Fruit fly (Drosophila melanogaster) whole organism, adult: ENCODE data around the gene Blm.

Experiments
- CG11617 ChIP-seq: fragments of 200-800 bp; sonication (Bioruptor generic); optimal IDR thresholded peaks from 2 replicates; lab custom pipeline; 2017; ENCODE audit warnings: mild to moderate bottlenecking, missing biosample characterization, missing genetic modification reagents, missing genetic modification characterization
- CG12768 ChIP-seq: fragments of 200-800 bp; sonication (Bioruptor generic); optimal IDR thresholded peaks from 2 replicates; lab custom pipeline; 2017; ENCODE audit warnings: missing biosample characterization, missing genetic modification characterization, mild to moderate bottlenecking, moderate library complexity, missing genetic modification reagents
- CG14711 ChIP-seq: fragments of 200-800 bp; sonication (Bioruptor generic); optimal IDR thresholded peaks from 2 replicates; lab custom pipeline; 2018; ENCODE audit warnings: missing biosample characterization, mild to moderate bottlenecking, missing genetic modification characterization, moderate library complexity
- CG1620 ChIP-seq: fragments of 200-800 bp; sonication (Bioruptor generic); optimal IDR thresholded peaks from 2 replicates; lab custom pipeline; 2016; ENCODE audit warnings: missing biosample characterization, missing genetic modification characterization
- CG33017 ChIP-seq: fragments of 200-800 bp; sonication (Bioruptor generic); optimal IDR thresholded peaks from 2 replicates; lab custom pipeline; 2018; ENCODE audit warnings: missing biosample characterization, mild to moderate bottlenecking, missing genetic modification characterization, moderate library complexity
- CG5204 ChIP-seq: fragments of 200-800 bp; sonication (Bioruptor generic); optimal IDR thresholded peaks from 2 replicates; lab custom pipeline; 2016; ENCODE audit warnings: missing biosample characterization, missing genetic modification characterization
- CG7045 ChIP-seq: fragments of 200-800 bp; sonication (Bioruptor generic); optimal IDR thresholded peaks from 2 replicates; lab custom pipeline; 2017; ENCODE audit warnings: missing biosample characterization, mild to moderate bottlenecking, missing genetic modification characterization
- CG7101 ChIP-seq: fragments of 200-800 bp; sonication (Bioruptor generic); optimal IDR thresholded peaks from 2 replicates; lab custom pipeline; 2018; ENCODE audit warnings: missing biosample characterization, mild to moderate bottlenecking, missing genetic modification characterization, moderate library complexity
- Clk ChIP-seq: fragments of 200-800 bp; sonication (Bioruptor generic); optimal IDR thresholded peaks from 2 replicates; lab custom pipeline; 2017; ENCODE audit warnings: missing biosample characterization, missing genetic modification characterization
- Crg-1 ChIP-seq: fragments of 200-800 bp; sonication (Bioruptor generic); optimal IDR thresholded peaks from 2 replicates; lab custom pipeline; 2016; ENCODE audit warnings: missing biosample characterization, missing genetic modification characterization
- Hr96 ChIP-seq: fragments of 200-800 bp; sonication (Bioruptor generic); optimal IDR thresholded peaks from 2 replicates; lab custom pipeline; 2016; ENCODE audit warnings: missing biosample characterization, missing genetic modification characterization
- Mnt ChIP-seq: fragments of 200-800 bp; sonication (Bioruptor generic); optimal IDR thresholded peaks from 2 replicates; lab custom pipeline; 2016; ENCODE audit warnings: missing biosample characterization, mild to moderate bottlenecking, missing genetic modification characterization
- bab1 ChIP-seq: fragments of 200-800 bp; sonication (Bioruptor generic); optimal IDR thresholded peaks from 3 replicates; lab custom pipeline; 2019; ENCODE audit warnings: missing biosample characterization, mild to moderate bottlenecking, missing genetic modification characterization, moderate library complexity
- cic ChIP-seq: fragments of 200-800 bp; sonication (Bioruptor generic); optimal IDR thresholded peaks from 2 replicates; lab custom pipeline; 2017; ENCODE audit warnings: missing biosample characterization, mild to moderate bottlenecking, missing genetic modification characterization, moderate library complexity
- cnc ChIP-seq, 2 experiments: fragments of >200 bp; optimal IDR thresholded peaks; 2 replicates each; lab custom pipeline; 2017
- kay ChIP-seq: fragments of 200-800 bp; sonication (Bioruptor generic); peaks from one replicate; lab custom pipeline; 2016; ENCODE audit warnings: missing biosample characterization, missing genetic modification characterization, borderline replicate concordance
- ovo ChIP-seq: fragments of 200-800 bp; sonication (Bioruptor generic); optimal IDR thresholded peaks from 2 replicates; lab custom pipeline; 2016; ENCODE audit warnings: missing biosample characterization, missing genetic modification characterization
- pad ChIP-seq: fragments of 200-800 bp; sonication (Bioruptor generic); optimal IDR thresholded peaks from 3 replicates; lab custom pipeline; 2017; ENCODE audit warnings: missing biosample characterization, missing genetic modification characterization, mild to moderate bottlenecking, moderate library complexity, missing genetic modification reagents
- tj ChIP-seq: fragments of 200-800 bp; sonication (Bioruptor generic); optimal IDR thresholded peaks from 3 replicates; lab custom pipeline; 2017; ENCODE audit warnings: missing biosample characterization, mild to moderate bottlenecking, missing genetic modification characterization, moderate library complexity
- toe ChIP-seq: fragments of 200-800 bp; sonication (Bioruptor generic); optimal IDR thresholded peaks from 2 replicates; lab custom pipeline; 2016; ENCODE audit warnings: missing biosample characterization, missing genetic modification characterization

Gene Blm

dm6 chr3R:11778012-11778865 lies 36.7 kb upstream of the Blm start:
- TF ChIP-seq cnc (optimal IDR thresholded peaks at IDR 0.05; lab: Kevin White, UChicago) (no peak), CG14711 (tag; lab: Kevin White, UChicago) (peak; percentile 14), Mnt (GFP tag; lab: Kevin White, UChicago) (peak; percentile 89), CG5204 (GFP tag; lab: Kevin White, UChicago) (peak; percentile 85), Hr96 (GFP tag; lab: Kevin White, UChicago) (peak; percentile 79), bab1 (GFP tag; lab: Kevin White, UChicago) (peak; percentile 39), toe (peak; percentile 68), tj (GFP tag; lab: Kevin White, UChicago) (peak; percentile 76), CG12768 (peak; percentile 74), Crg-1 (GFP tag; lab: Kevin White, UChicago) (peak; percentile 63), ovo (GFP tag; lab: Kevin White, UChicago) (peak; percentile 70), kay (GFP tag; lab: Kevin White, UChicago) (peak; percentile 75), CG7045 (GFP tag; lab: Kevin White, UChicago) (peak; percentile 79), CG33017 (tag; lab: Kevin White, UChicago) (peak; percentile 15), pad (GFP tag; lab: Kevin White, UChicago) (peak; percentile 69), CG7101 (tag; lab: Kevin White, UChicago) (peak; percentile 62), CG11617 (peak; percentile 98), cic (GFP tag; lab: Kevin White, UChicago) (peak; percentile 76), CG1620 (GFP tag; lab: Kevin White, UChicago) (peak; percentile 72), Clk (peak; percentile 8)

- TF ChIP-seq Mnt (GFP tag; lab: Kevin White, UChicago) (peak; percentile 66), kay (GFP tag; lab: Kevin White, UChicago) (no peak), cnc (optimal IDR thresholded peaks at IDR 0.05; lab: Kevin White, UChicago) (no peak), CG7101 (tag; lab: Kevin White, UChicago) (no peak), tj (GFP tag; lab: Kevin White, UChicago) (peak; percentile 0), CG14711 (tag; lab: Kevin White, UChicago) (no peak), CG7045 (GFP tag; lab: Kevin White, UChicago) (peak; percentile 11), CG5204 (GFP tag; lab: Kevin White, UChicago) (no peak), Hr96 (GFP tag; lab: Kevin White, UChicago) (no peak), ovo (GFP tag; lab: Kevin White, UChicago) (no peak), bab1 (GFP tag; lab: Kevin White, UChicago) (no peak)
Measured at dm6 chr3R:11777058-11777457, 35.5 kb upstream of the Blm start.

- TF ChIP-seq CG1620 (GFP tag; lab: Kevin White, UChicago) (no peak), kay (GFP tag; lab: Kevin White, UChicago) (peak; percentile 14)
Measured at dm6 chr3R:11776068-11776767, 34.6 kb upstream of the Blm start.

- TF ChIP-seq CG11617 (no peak), Hr96 (GFP tag; lab: Kevin White, UChicago) (no peak), ovo (GFP tag; lab: Kevin White, UChicago) (no peak), CG5204 (GFP tag; lab: Kevin White, UChicago) (no peak), CG1620 (GFP tag; lab: Kevin White, UChicago) (no peak), pad (GFP tag; lab: Kevin White, UChicago) (no peak), toe (no peak), CG14711 (tag; lab: Kevin White, UChicago) (no peak), CG7101 (tag; lab: Kevin White, UChicago) (no peak), Clk (no peak), Mnt (GFP tag; lab: Kevin White, UChicago) (no peak), tj (GFP tag; lab: Kevin White, UChicago) (no peak), kay (GFP tag; lab: Kevin White, UChicago) (no peak), bab1 (GFP tag; lab: Kevin White, UChicago) (no peak), CG33017 (tag; lab: Kevin White, UChicago) (no peak), Crg-1 (GFP tag; lab: Kevin White, UChicago) (no peak), CG12768 (no peak)
Measured at dm6 chr3R:11775207-11775606, 33.6 kb upstream of the Blm start.

dm6 chr3R:11773999-11774397 lies 32.4 kb upstream of the Blm start:
- TF ChIP-seq CG1620 (GFP tag; lab: Kevin White, UChicago) (no peak), Mnt (GFP tag; lab: Kevin White, UChicago) (no peak), ovo (GFP tag; lab: Kevin White, UChicago) (no peak), tj (GFP tag; lab: Kevin White, UChicago) (no peak), Clk (peak; percentile 9), CG33017 (tag; lab: Kevin White, UChicago) (peak; percentile 84), CG12768 (peak; percentile 58), Crg-1 (GFP tag; lab: Kevin White, UChicago) (no peak), toe (no peak), CG11617 (peak; percentile 63), cnc (optimal IDR thresholded peaks at IDR 0.05; lab: Kevin White, UChicago) (no peak), CG7045 (GFP tag; lab: Kevin White, UChicago) (peak; percentile 79), Hr96 (GFP tag; lab: Kevin White, UChicago) (no peak), CG7101 (tag; lab: Kevin White, UChicago) (peak; percentile 63), pad (GFP tag; lab: Kevin White, UChicago) (peak; percentile 39), CG14711 (tag; lab: Kevin White, UChicago) (peak; percentile 57)
